Fruit fly (Drosophila melanogaster) whole organism, embryonic: Measurements from ENCODE around the gene Dup99B.

Experiments
- CG12769 ChIP-seq: fragments of 200-800 bp; sonication (Bioruptor generic); optimal IDR thresholded peaks from 2 replicates; lab custom pipeline; 2019; ENCODE audit warnings: missing biosample characterization, mild to moderate bottlenecking, missing genetic modification characterization, moderate library complexity
- CG30431 ChIP-seq: fragments of 200-800 bp; sonication (Bioruptor generic); optimal IDR thresholded peaks from 2 replicates; lab custom pipeline; 2017; ENCODE audit warnings: missing biosample characterization, missing genetic modification characterization
- CG33557 ChIP-seq: fragments of 200-800 bp; sonication (Bioruptor generic); optimal IDR thresholded peaks from 2 replicates; lab custom pipeline; 2019; ENCODE audit warnings: missing biosample characterization, mild to moderate bottlenecking, missing genetic modification characterization, moderate library complexity
- CG7987 ChIP-seq: fragments of 200-800 bp; sonication (Bioruptor generic); optimal IDR thresholded peaks from 2 replicates; lab custom pipeline; 2018; ENCODE audit warnings: missing biosample characterization, mild to moderate bottlenecking, missing genetic modification characterization, moderate library complexity
- CG8388 ChIP-seq: fragments of 200-800 bp; sonication (Bioruptor generic); optimal IDR thresholded peaks from 2 replicates; lab custom pipeline; 2019; ENCODE audit warnings: missing biosample characterization, mild to moderate bottlenecking, missing genetic modification characterization, moderate library complexity
- Lpt ChIP-seq: fragments of >200 bp; optimal IDR thresholded peaks from 2 replicates; lab custom pipeline; 2018; ENCODE audit warnings: missing biosample characterization, missing genetic modification characterization
- dan ChIP-seq: fragments of 200-800 bp; sonication (Bioruptor generic); IDR thresholded peaks from 2 replicates; pipeline ENCODE4 v1.3.6; 2022; ENCODE audit warnings: missing biosample characterization, missing genetic modification characterization
- gce ChIP-seq: fragments of 200-800 bp; sonication (Bioruptor generic); IDR thresholded peaks from 3 replicates; pipeline ENCODE4 v1.3.6; 2022; ENCODE audit warnings: missing biosample characterization, missing genetic modification characterization
- sqz ChIP-seq: fragments of 200-800 bp; sonication (Bioruptor generic); optimal IDR thresholded peaks from 3 replicates; lab custom pipeline; 2018; ENCODE audit warnings: missing biosample characterization, mild to moderate bottlenecking, missing genetic modification characterization

dm6 chr3R:29755248-29755647, 40.1 kb upstream of the Dup99B start:
- TF ChIP-seq sqz = no peak
- no peak for TF ChIP-seq CG30431 (GFP tag; lab: Kevin White, UChicago)
- no peak for TF ChIP-seq dan
- TF ChIP-seq CG33557 = no peak
- TF ChIP-seq CG12769 (tag; lab: Kevin White, UChicago) = no peak
- TF ChIP-seq CG7987 = no peak
- no peak for TF ChIP-seq gce (GFP tag; lab: Robert Waterston, UW)
- no peak for TF ChIP-seq CG8388
- no peak for TF ChIP-seq Lpt (GFP tag; lab: Kevin White, UChicago)
